Worm (Caenorhabditis elegans) whole organism, young adult: ENCODE measurements around the gene dhs-8.

ENCODE experiments used
- B0336.3 ChIP-seq: fragments of 200-800 bp; sonication (Bioruptor generic); IDR thresholded peaks from 2 replicates; pipeline ENCODE4 v1.3.6; 2022; ENCODE audit warnings: missing genetic modification characterization, missing compliant biosample characterization
- Y95B8A.8 ChIP-seq: fragments of 200-800 bp; sonication (Bioruptor generic); IDR thresholded peaks from 2 replicates; pipeline ENCODE4 v1.3.6; 2022; ENCODE audit warnings: missing genetic modification reagents, missing genetic modification characterization, missing compliant biosample characterization
- aptf-2 ChIP-seq: fragments of 200-800 bp; sonication (Bioruptor generic); conservative IDR thresholded peaks from 2 replicates; pipeline ENCODE4 v1.3.6; 2022; ENCODE audit warnings: missing genetic modification reagents, missing genetic modification characterization, missing compliant biosample characterization
- ceh-40 ChIP-seq: fragments of 200-800 bp; sonication (Bioruptor generic); IDR thresholded peaks from 2 replicates; pipeline ENCODE4 v1.3.6; 2022; ENCODE audit warnings: missing genetic modification characterization, missing compliant biosample characterization
- lin-26 ChIP-seq: fragments of 200-800 bp; sonication (Bioruptor generic); IDR thresholded peaks from 2 replicates; pipeline ENCODE4 v1.3.6; 2022; ENCODE audit warnings: missing genetic modification reagents, missing genetic modification characterization, missing compliant biosample characterization
- madf-3 ChIP-seq: fragments of 200-800 bp; sonication (Bioruptor generic); IDR thresholded peaks from 2 replicates; pipeline ENCODE4 v1.3.6; 2022; ENCODE audit warnings: missing genetic modification reagents, missing genetic modification characterization, missing compliant biosample characterization
- mes-4 ChIP-seq: sonication (generic microtip); optimal IDR thresholded peaks from 2 replicates; lab custom pipeline; 2016; ENCODE audit warnings: missing genotype, missing genetic modification characterization, missing compliant biosample characterization

ce11 chrII:14451934-14452333, 45.9 kb upstream of the dhs-8 start:
- TF ChIP-seq aptf-2 (GFP tag; lab: Robert Waterston, UW) (no peak), B0336.3 (GFP tag; lab: Robert Waterston, UW) (no peak), lin-26 (GFP tag; lab: Robert Waterston, UW) (no peak), madf-3 (GFP tag; lab: Robert Waterston, UW) (no peak), mes-4 (tag; lab: Kevin White, UChicago) (no peak), ceh-40 (GFP tag; lab: Robert Waterston, UW) (no peak), Y95B8A.8 (GFP tag; lab: Robert Waterston, UW) (no peak)
